Worm (Caenorhabditis elegans) whole organism, L1 larva: ENCODE data around the gene nhr-15.

Experiments used
- F16B12.6 ChIP-seq: fragments of 150-350 bp; optimal IDR thresholded peaks from 2 replicates; lab custom pipeline; 2014; ENCODE audit warnings: missing biosample characterization, missing genetic modification characterization
- Y116A8C.19 ChIP-seq: sonication (generic microtip); optimal IDR thresholded peaks from 2 replicates; lab custom pipeline; 2016; ENCODE audit warnings: missing compliant biosample characterization, missing genetic modification characterization, borderline replicate concordance
- aha-1 ChIP-seq: fragments of 150-350 bp; optimal IDR thresholded peaks from 2 replicates; lab custom pipeline; 2014; ENCODE audit warnings: missing biosample characterization, missing genetic modification characterization
- aly-2 ChIP-seq: fragments of 150-350 bp; optimal IDR thresholded peaks from 2 replicates; lab custom pipeline; 2014; ENCODE audit warnings: missing biosample characterization, missing genetic modification characterization
- ama-1 ChIP-seq: fragments of 150-350 bp; optimal IDR thresholded peaks from 2 replicates; lab custom pipeline; 2014
- ceh-88 ChIP-seq: fragments of 200-800 bp; sonication (Bioruptor generic); IDR thresholded peaks from 2 replicates; pipeline ENCODE4 v1.3.6; 2022; ENCODE audit warnings: missing genetic modification characterization, missing compliant biosample characterization
- ceh-90 ChIP-seq: sonication (generic microtip); optimal IDR thresholded peaks from 2 replicates; lab custom pipeline; 2016; ENCODE audit warnings: missing genetic modification characterization, missing compliant biosample characterization
- efl-1 ChIP-seq, 4 experiments: fragments of 150-350 bp; optimal IDR thresholded peaks in 3 of 4; peaks in 1 of 4; 1 replicate in 1 of 4; 2 replicates in 3 of 4; lab custom pipeline; 2014; ENCODE audit warnings: missing biosample characterization in 2 of 4, missing genetic modification characterization in 2 of 4, missing genetic modification reagents in 2 of 4
- elt-2 ChIP-seq: sonication (generic microtip); optimal IDR thresholded peaks from 2 replicates; lab custom pipeline; 2016; ENCODE audit warnings: missing genetic modification characterization, mild to moderate bottlenecking, inconsistent platforms, missing compliant biosample characterization, missing genetic modification reagents
- elt-3 ChIP-seq, 6 experiments: fragments of 150-350 bp in 1 of 6; sonication (generic microtip); optimal IDR thresholded peaks; 2 replicates each; lab custom pipeline; 2017 to 2018; ENCODE audit warnings: missing biosample characterization in 6 of 6, missing genetic modification characterization in 6 of 6, inconsistent platforms in 1 of 6
- fkh-10 ChIP-seq: sonication (generic microtip); optimal IDR thresholded peaks from 2 replicates; lab custom pipeline; 2017; ENCODE audit warnings: missing biosample characterization, missing genetic modification reagents, missing genetic modification characterization
- fkh-8 ChIP-seq: sonication (generic microtip); optimal IDR thresholded peaks from 2 replicates; lab custom pipeline; 2016; ENCODE audit warnings: mild to moderate bottlenecking, missing genetic modification characterization, missing compliant biosample characterization
- grh-1 ChIP-seq: fragments of 200-800 bp; sonication (Bioruptor generic); IDR thresholded peaks from 2 replicates; pipeline ENCODE4 v1.3.6; 2022; ENCODE audit warnings: missing genetic modification reagents, missing genetic modification characterization, missing compliant biosample characterization
- hlh-4 ChIP-seq: sonication (generic microtip); optimal IDR thresholded peaks from 2 replicates; lab custom pipeline; 2016; ENCODE audit warnings: mild to moderate bottlenecking, missing genetic modification characterization, missing compliant biosample characterization
- hpl-2 ChIP-seq: fragments of 150-350 bp; optimal IDR thresholded peaks from 2 replicates; lab custom pipeline; 2014; ENCODE audit warnings: missing biosample characterization, missing genetic modification reagents, missing genetic modification characterization
- lin-14 ChIP-seq: fragments of 200-800 bp; sonication (Bioruptor generic); optimal IDR thresholded peaks from 2 replicates; lab custom pipeline; 2018; ENCODE audit warnings: mild to moderate bottlenecking, missing genetic modification characterization, moderate library complexity, missing compliant biosample characterization
- lin-15B ChIP-seq: fragments of 150-350 bp; sonication (generic microtip); optimal IDR thresholded peaks from 3 replicates; lab custom pipeline; 2014; ENCODE audit warnings: missing biosample characterization, missing genetic modification characterization
- lin-35 ChIP-seq, 2 experiments: fragments of 150-350 bp; optimal IDR thresholded peaks; 2 replicates each; lab custom pipeline; 2014; ENCODE audit warnings: missing biosample characterization in 2 of 2, missing genetic modification characterization in 2 of 2, missing genetic modification reagents in 2 of 2
- nhr-20 ChIP-seq: sonication (generic microtip); optimal IDR thresholded peaks from 2 replicates; lab custom pipeline; 2016; ENCODE audit warnings: mild to moderate bottlenecking, missing genetic modification characterization, missing compliant biosample characterization
- nhr-237 ChIP-seq: fragments of 150-350 bp; optimal IDR thresholded peaks from 2 replicates; lab custom pipeline; 2014; ENCODE audit warnings: missing biosample characterization, missing genetic modification characterization
- nhr-28 ChIP-seq: fragments of 150-350 bp; optimal IDR thresholded peaks from 2 replicates; lab custom pipeline; 2014; ENCODE audit warnings: missing biosample characterization, missing genetic modification characterization
- nhr-47 ChIP-seq: sonication (generic microtip); optimal IDR thresholded peaks from 2 replicates; lab custom pipeline; 2016; ENCODE audit warnings: mild to moderate bottlenecking, missing genetic modification characterization, moderate library complexity, missing compliant biosample characterization
- nhr-76 ChIP-seq: sonication (generic microtip); optimal IDR thresholded peaks from 2 replicates; lab custom pipeline; 2017; ENCODE audit warnings: missing biosample characterization, missing genetic modification characterization
- nhr-85 ChIP-seq: sonication (generic microtip); peaks from one replicate; lab custom pipeline; 2016; ENCODE audit warnings: missing genetic modification characterization, inconsistent platforms, missing compliant biosample characterization
- snpc-4 ChIP-seq: fragments of 150-350 bp; optimal IDR thresholded peaks from 2 replicates; lab custom pipeline; 2014; ENCODE audit warnings: missing biosample characterization, missing genetic modification characterization
- sox-4 ChIP-seq: sonication (generic microtip); optimal IDR thresholded peaks from 2 replicates; lab custom pipeline; 2016; ENCODE audit warnings: missing genetic modification characterization, missing compliant biosample characterization
- tbx-2 ChIP-seq: sonication (generic microtip); optimal IDR thresholded peaks from 2 replicates; lab custom pipeline; 2016; ENCODE audit warnings: missing genetic modification characterization, missing compliant biosample characterization
- tlp-1 ChIP-seq: fragments of 150-350 bp; optimal IDR thresholded peaks from 2 replicates; lab custom pipeline; 2014; ENCODE audit warnings: missing biosample characterization, missing genetic modification characterization
- unc-130 ChIP-seq: fragments of 150-350 bp; optimal IDR thresholded peaks from 2 replicates; lab custom pipeline; 2017; ENCODE audit warnings: missing biosample characterization, missing genetic modification characterization, inconsistent platforms
- unc-30 ChIP-seq: sonication (generic microtip); optimal IDR thresholded peaks from 2 replicates; lab custom pipeline; 2017; ENCODE audit warnings: missing biosample characterization, missing genetic modification characterization
- unc-62 ChIP-seq: fragments of 150-350 bp; optimal IDR thresholded peaks from 2 replicates; lab custom pipeline; 2014; ENCODE audit warnings: missing biosample characterization, missing genetic modification reagents, missing genetic modification characterization
- unc-86 ChIP-seq: sonication (generic microtip); optimal IDR thresholded peaks from 2 replicates; lab custom pipeline; 2016; ENCODE audit warnings: missing genetic modification characterization, missing compliant biosample characterization
- unc-98 ChIP-seq: fragments of 200-800 bp; sonication (Bioruptor generic); IDR thresholded peaks from 2 replicates; pipeline ENCODE4 v1.3.6; 2022; ENCODE audit warnings: missing genetic modification characterization, missing compliant biosample characterization
- zag-1 ChIP-seq: fragments of 150-350 bp; optimal IDR thresholded peaks from 2 replicates; lab custom pipeline; 2014; ENCODE audit warnings: missing biosample characterization, missing genetic modification characterization
- zip-4 ChIP-seq: fragments of 200-800 bp; sonication (Bioruptor generic); optimal IDR thresholded peaks from 2 replicates; lab custom pipeline; 2018; ENCODE audit warnings: mild to moderate bottlenecking, missing genetic modification characterization, moderate library complexity, missing compliant biosample characterization
- ztf-11 ChIP-seq, 2 experiments: sonication (generic microtip); optimal IDR thresholded peaks; 2 replicates each; lab custom pipeline; 2016 to 2017; ENCODE audit warnings: missing genetic modification characterization in 2 of 2, missing biosample characterization in 1 of 2, missing compliant biosample characterization in 1 of 2
- ztf-4 ChIP-seq: fragments of 150-350 bp; optimal IDR thresholded peaks from 2 replicates; lab custom pipeline; 2014; ENCODE audit warnings: missing biosample characterization, missing genetic modification characterization

The nhr-15 gene

ce11 chrV:359466-359865 lies 46.9 kb downstream of the nhr-15 start, which contains the start of gene T22H9.1:
Gene T22H9.1, plus strand, starts transcription at chrV:359766.
- no peak for TF ChIP-seq nhr-20 (tag; lab: Kevin White, UChicago)
- no peak for TF ChIP-seq elt-2 (tag; lab: Kevin White, UChicago)
- no peak for TF ChIP-seq aha-1
- TF ChIP-seq lin-14 = no peak
- no peak for TF ChIP-seq tbx-2 (tag; lab: Kevin White, UChicago)
- no peak for TF ChIP-seq sox-4
- TF ChIP-seq fkh-10 = no peak
- TF ChIP-seq nhr-237 (tag; lab: Kevin White, UChicago) = no peak
- TF ChIP-seq ceh-90 (tag; lab: Kevin White, UChicago) = no peak
- no peak for TF ChIP-seq Y116A8C.19 (tag; lab: Kevin White, UChicago)
- TF ChIP-seq ztf-11 (tag; optimal IDR thresholded peaks at IDR 0.05; lab: Kevin White, UChicago) = no peak
- TF ChIP-seq zag-1 = no peak
- TF ChIP-seq aly-2 = no peak
- TF ChIP-seq hlh-4 (tag; lab: Kevin White, UChicago) = no peak
- no peak for TF ChIP-seq lin-15B
- no peak for TF ChIP-seq unc-30 (tag; lab: Kevin White, UChicago)
- no peak for TF ChIP-seq nhr-28 (tag; lab: Kevin White, UChicago)
- no peak for TF ChIP-seq grh-1 (GFP tag; lab: Robert Waterston, UW)
- no peak for TF ChIP-seq efl-1 (optimal IDR thresholded peaks at IDR 0.05; lab: Kevin White, UChicago)
- TF ChIP-seq efl-1 (GFP tag; optimal IDR thresholded peaks at IDR 0.05 in 1 of 2; lab: Kevin White, UChicago) = no peak
- TF ChIP-seq elt-3 (tag; optimal IDR thresholded peaks at IDR 0.05; lab: Kevin White, UChicago) = no peak

DNA sequence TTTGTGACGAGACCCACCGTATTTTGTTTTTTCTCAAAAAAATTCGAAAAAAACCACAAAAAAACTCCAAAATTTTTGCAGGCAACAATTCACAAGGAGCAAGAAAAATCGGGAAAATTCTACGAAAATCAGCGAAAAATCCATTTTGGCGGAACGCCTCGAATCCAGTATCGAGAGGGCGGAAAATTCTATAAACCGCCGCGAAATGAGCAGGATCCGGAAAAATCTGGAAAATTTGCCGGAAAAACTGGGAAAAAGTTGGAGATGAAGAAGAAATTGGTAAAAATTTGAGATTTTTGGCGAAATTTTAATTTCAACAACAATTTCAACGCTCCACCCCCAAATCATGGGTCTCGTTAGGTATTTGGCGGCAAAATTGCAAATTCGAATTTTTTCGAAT lies 47.5 kb downstream of the nhr-15 start:
- TF ChIP-seq efl-1 (optimal IDR thresholded peaks at IDR 0.05; lab: Kevin White, UChicago) (no peak), efl-1 (GFP tag; optimal IDR thresholded peaks at IDR 0.05 in 1 of 2; lab: Kevin White, UChicago) (peak in 1 of 2 experiments; percentile 52), F16B12.6 (tag; lab: Kevin White, UChicago) (no peak), ceh-88 (GFP tag; lab: Robert Waterston, UW) (no peak), ztf-4 (tag; lab: Kevin White, UChicago) (no peak)

DNA sequence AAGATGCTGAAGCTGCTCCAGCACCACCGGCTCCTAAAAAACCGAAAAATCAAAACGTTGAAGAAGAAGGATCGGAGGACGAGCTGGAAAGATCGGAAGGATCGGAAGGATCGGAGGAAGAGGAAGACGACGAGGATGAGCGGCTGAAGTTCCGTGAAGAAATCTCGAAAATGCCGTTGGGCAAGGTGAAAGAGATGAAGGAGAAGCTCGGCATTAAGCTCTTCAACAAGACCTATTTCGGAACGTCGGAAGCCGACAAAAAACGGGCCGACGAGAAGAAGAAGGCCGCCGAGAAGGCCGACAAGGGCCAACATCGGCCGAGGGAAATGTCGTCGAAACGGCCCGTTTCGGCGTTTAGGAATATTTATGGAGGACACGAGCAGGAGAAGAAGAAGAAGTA lies 48.8 kb downstream of the nhr-15 start:
- TF ChIP-seq snpc-4 (tag; lab: Kevin White, UChicago) = no peak
- no peak for TF ChIP-seq efl-1 (optimal IDR thresholded peaks at IDR 0.05; lab: Kevin White, UChicago)
- TF ChIP-seq efl-1 (GFP tag; optimal IDR thresholded peaks at IDR 0.05 in 1 of 2; lab: Kevin White, UChicago) = peak in 1 of 2 experiments; percentile 80
- TF ChIP-seq zag-1 = no peak
- TF ChIP-seq, all 84 proteins: peak for 1

DNA sequence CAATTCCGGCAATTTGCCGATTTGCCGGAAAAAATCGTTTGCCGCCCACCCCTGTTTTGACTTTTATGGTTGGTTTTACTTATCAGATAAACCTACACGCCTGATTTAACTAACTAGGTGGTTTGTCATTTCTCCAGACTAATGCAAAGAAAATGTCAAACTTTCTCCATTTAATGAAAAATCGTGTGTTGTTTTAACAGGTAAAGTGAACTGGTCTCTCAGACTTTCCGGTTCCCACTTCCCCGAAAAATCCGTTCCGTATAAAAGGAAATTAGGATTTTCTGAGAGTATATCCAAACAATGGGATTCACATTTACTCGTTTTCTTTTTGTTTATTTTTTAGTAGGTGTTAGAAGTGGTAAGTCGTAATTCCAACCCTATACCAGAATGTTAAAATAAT lies 52.1 kb downstream of the nhr-15 start, which contains the start of gene mltn-6:
mltn-6 (plus strand) TSS at position 301 of the 400 bp plus-strand sequence.
- TF ChIP-seq ama-1 (lab: Kevin White, UChicago) (no peak), Y116A8C.19 (tag; lab: Kevin White, UChicago) (no peak), nhr-76 (tag; lab: Kevin White, UChicago) (no peak), tlp-1 (no peak), nhr-85 (tag; lab: Kevin White, UChicago) (no peak), hpl-2 (GFP tag; lab: Kevin White, UChicago) (no peak), unc-130 (tag; lab: Kevin White, UChicago) (no peak), unc-98 (no peak), lin-35 (GFP tag; optimal IDR thresholded peaks at IDR 0.05; lab: Kevin White, UChicago) (no peak), F16B12.6 (tag; lab: Kevin White, UChicago) (no peak), aha-1 (no peak), unc-86 (no peak), nhr-47 (no peak), fkh-8 (tag; lab: Kevin White, UChicago) (no peak), unc-62 (GFP tag; lab: Kevin White, UChicago) (no peak), zip-4 (no peak), nhr-28 (tag; lab: Kevin White, UChicago) (no peak)
